Fruit fly (Drosophila melanogaster): ENCODE measurements around the gene CG17544.

The CG17544 gene

dm6 chr2L:19398317-19399234, at the start of gene CG17544:
Gene CG17544, minus strand, starts transcription at chr2L:19398493.
- TF ChIP-seq amos (GFP tag; IDR thresholded peaks at IDR 0.05; ENCODE audit: partially characterized antibody) (peak; percentile 42; the same call in 1 of the 2 replicates), pho (GFP tag; optimal IDR thresholded peaks at IDR 0.05) (peak; percentile 26), CG15073 (GFP tag; optimal IDR thresholded peaks at IDR 0.05) (no peak), CG3065 (GFP tag; optimal IDR thresholded peaks at IDR 0.05) (peak; percentile 33), nerfin-1 (tag; optimal IDR thresholded peaks at IDR 0.05) (peak; percentile 74), pzg (GFP tag; optimal IDR thresholded peaks at IDR 0.05) (peak; percentile 9), CG10543 (GFP tag; optimal IDR thresholded peaks at IDR 0.05) (peak; percentile 92), row (GFP tag; IDR thresholded peaks at IDR 0.05) (peak; percentile 73), Sox100B (GFP tag; optimal IDR thresholded peaks at IDR 0.05) (peak; percentile 88), so (GFP tag; IDR thresholded peaks at IDR 0.05) (no peak), lola (GFP tag; optimal IDR thresholded peaks at IDR 0.05) (peak in 1 of 3 experiments; percentile 83), gcm (GFP tag; optimal IDR thresholded peaks at IDR 0.05) (peak; percentile 87), dan (GFP tag; IDR thresholded peaks at IDR 0.05) (no peak), trh (GFP tag; optimal IDR thresholded peaks at IDR 0.05) (peak; percentile 32), en (GFP tag; optimal IDR thresholded peaks at IDR 0.05) (no peak), CG30020 (tag; optimal IDR thresholded peaks at IDR 0.05) (peak; percentile 49), Mes4 (GFP tag; optimal IDR thresholded peaks at IDR 0.05) (no peak), Neu2 (GFP tag; optimal IDR thresholded peaks at IDR 0.05; ENCODE audit: borderline replicate concordance) (no peak), Poxn (GFP tag; IDR thresholded peaks at IDR 0.05) (0 out of 2 replicates have a peak, but pooled peaks have one; percentile 51), scrt (GFP tag; optimal IDR thresholded peaks at IDR 0.05) (peak; percentile 88), CG1603 (tag; optimal IDR thresholded peaks at IDR 0.05) (peak; percentile 13), br (optimal IDR thresholded peaks at IDR 0.05) (no peak), jumu (GFP tag; optimal IDR thresholded peaks at IDR 0.05) (peak; percentile 28), CG12104 (GFP tag; optimal IDR thresholded peaks at IDR 0.05) (peak; percentile 52), Ada2b (GFP tag; IDR thresholded peaks at IDR 0.05) (peak; percentile 39; the same call in 1 of the 2 replicates), CG2202 (tag; optimal IDR thresholded peaks at IDR 0.05) (peak; percentile 42), CG11696 (GFP tag; IDR thresholded peaks at IDR 0.05) (no peak), Vsx1 (GFP tag; optimal IDR thresholded peaks at IDR 0.05) (peak; percentile 53), Kr (GFP tag; optimal IDR thresholded peaks at IDR 0.05) (no peak), CG11504 (tag; optimal IDR thresholded peaks at IDR 0.05) (peak; percentile 86), CG8388 (GFP tag; optimal IDR thresholded peaks at IDR 0.05) (peak; percentile 68), lbe (GFP tag; optimal IDR thresholded peaks at IDR 0.05) (peak; percentile 29), Dref (GFP tag; IDR thresholded peaks at IDR 0.05) (no peak), Sry-β (GFP tag; optimal IDR thresholded peaks at IDR 0.05) (peak; percentile 87), NfI (GFP tag; optimal IDR thresholded peaks at IDR 0.05) (peak; percentile 76), Optix (GFP tag; IDR thresholded peaks at IDR 0.05) (peak; percentile 45; the same call in 1 of the 3 replicates), inv (GFP tag; IDR thresholded peaks at IDR 0.05; ENCODE audit: partially characterized antibody) (no peak), her (GFP tag; optimal IDR thresholded peaks at IDR 0.05) (no peak), sens-2 (GFP tag; IDR thresholded peaks at IDR 0.05) (peak; percentile 60; the same call in 1 of the 2 replicates), CG3726 (GFP tag; IDR thresholded peaks at IDR 0.05) (no peak; the same call in 2 of the 3 replicates), CG10267 (tag; optimal IDR thresholded peaks at IDR 0.05) (peak; percentile 83), CG3838 (GFP tag; optimal IDR thresholded peaks at IDR 0.05) (no peak), lilli (GFP tag; optimal IDR thresholded peaks at IDR 0.05) (peak; percentile 27), Mad (GFP tag; optimal IDR thresholded peaks at IDR 0.05) (no peak), Doc2 (GFP tag; IDR thresholded peaks at IDR 0.05) (no peak), CG7839 (tag; optimal IDR thresholded peaks at IDR 0.05) (peak; percentile 74), ERR (GFP tag; optimal IDR thresholded peaks at IDR 0.05) (peak; percentile 40), CG33213 (GFP tag; optimal IDR thresholded peaks at IDR 0.05) (no peak)
